Fruit fly (Drosophila melanogaster) whole organism, wandering third instar larva: ENCODE data around the gene ndl.

Experiments used
- Abd-B ChIP-seq: fragments of >200 bp; optimal IDR thresholded peaks from 2 replicates; lab custom pipeline; 2017; ENCODE audit warnings: missing biosample characterization, missing genetic modification characterization
- CG32264 ChIP-seq: fragments of 200-800 bp; sonication (Bioruptor generic); optimal IDR thresholded peaks from 2 replicates; lab custom pipeline; 2016; ENCODE audit warnings: missing biosample characterization, missing genetic modification characterization
- CG9705 ChIP-seq: fragments of 200-800 bp; sonication (Bioruptor generic); optimal IDR thresholded peaks from 2 replicates; lab custom pipeline; 2018; ENCODE audit warnings: missing biosample characterization, mild to moderate bottlenecking, missing genetic modification characterization
- CrebA ChIP-seq: fragments of 200-800 bp; sonication (Bioruptor generic); optimal IDR thresholded peaks from 2 replicates; lab custom pipeline; 2016; ENCODE audit warnings: missing biosample characterization, mild to moderate bottlenecking, missing genetic modification characterization, borderline replicate concordance
- Dfd ChIP-seq: fragments of >200 bp; optimal IDR thresholded peaks from 2 replicates; lab custom pipeline; 2017; ENCODE audit warnings: missing biosample characterization, missing genetic modification characterization
- Dif ChIP-seq: fragments of 200-275, 200-300 bp; sonication (Bioruptor generic); optimal IDR thresholded peaks from 2 replicates; lab custom pipeline; 2018; ENCODE audit warnings: missing biosample characterization, missing genetic modification characterization; ENCODE audit not compliant: partially characterized antibody
- GATAd ChIP-seq: sonication (Bioruptor generic); optimal IDR thresholded peaks from 2 replicates; lab custom pipeline; 2016; ENCODE audit warnings: missing biosample characterization, missing genetic modification characterization
- HLH106 ChIP-seq: fragments of 200-800 bp; optimal IDR thresholded peaks from 3 replicates; lab custom pipeline; 2019; ENCODE audit warnings: missing biosample characterization, mild to moderate bottlenecking, missing genetic modification characterization, moderate library complexity
- Hnf4 ChIP-seq: fragments of 200-800 bp; sonication (Bioruptor generic); optimal IDR thresholded peaks from 2 replicates; lab custom pipeline; 2016; ENCODE audit warnings: missing biosample characterization, mild to moderate bottlenecking, missing genetic modification characterization
- Hr78 ChIP-seq: fragments of >200 bp; optimal IDR thresholded peaks from 2 replicates; lab custom pipeline; 2017; ENCODE audit warnings: missing biosample characterization, missing genetic modification characterization
- Hr83 ChIP-seq: fragments of 200-300 bp; sonication (Bioruptor generic); optimal IDR thresholded peaks from 2 replicates; lab custom pipeline; 2016; ENCODE audit warnings: missing biosample characterization, mild to moderate bottlenecking, missing genetic modification characterization, moderate library complexity; ENCODE audit not compliant: poor library complexity, severe bottlenecking
- Jra ChIP-seq: sonication (Bioruptor generic); optimal IDR thresholded peaks from 2 replicates; lab custom pipeline; 2016; ENCODE audit warnings: missing biosample characterization, missing genetic modification characterization
- Mio ChIP-seq: sonication (Bioruptor generic); optimal IDR thresholded peaks from 2 replicates; lab custom pipeline; 2016; ENCODE audit warnings: missing biosample characterization, missing genetic modification characterization
- Myc ChIP-seq: fragments of >200 bp; optimal IDR thresholded peaks from 2 replicates; lab custom pipeline; 2017
- N ChIP-seq: fragments of >200 bp; optimal IDR thresholded peaks from 2 replicates; lab custom pipeline; 2018; ENCODE audit warnings: missing biosample characterization, missing external identifiers, missing genetic modification characterization
- OdsH ChIP-seq: fragments of 200-800 bp; sonication (Bioruptor generic); optimal IDR thresholded peaks from 2 replicates; lab custom pipeline; 2016; ENCODE audit warnings: missing biosample characterization, mild to moderate bottlenecking, missing genetic modification characterization
- Rel ChIP-seq, 2 experiments: fragments of 200-800 bp; sonication (Bioruptor generic) in 1 of 2; optimal IDR thresholded peaks; 2 replicates in 1 of 2; 3 replicates in 1 of 2; lab custom pipeline; 2016 to 2019; ENCODE audit warnings: mild to moderate bottlenecking in 2 of 2, missing biosample characterization in 2 of 2, missing genetic modification characterization in 2 of 2, moderate library complexity in 1 of 2
- Sp1 ChIP-seq: fragments of 200-800 bp; sonication (Bioruptor generic); optimal IDR thresholded peaks from 3 replicates; lab custom pipeline; 2019; ENCODE audit warnings: missing biosample characterization, mild to moderate bottlenecking, missing genetic modification characterization, moderate library complexity
- Vsx2 ChIP-seq: fragments of 200-300, 225-300 bp; sonication (Bioruptor generic); optimal IDR thresholded peaks from 2 replicates; lab custom pipeline; 2018; ENCODE audit warnings: missing biosample characterization, missing genetic modification characterization; ENCODE audit not compliant: partially characterized antibody
- br ChIP-seq: fragments of 200-800 bp; sonication (Bioruptor generic); optimal IDR thresholded peaks from 2 replicates; lab custom pipeline; 2016; ENCODE audit warnings: missing biosample characterization, missing genetic modification characterization
- brk ChIP-seq: fragments of 200-800 bp; sonication (Bioruptor generic); optimal IDR thresholded peaks from 2 replicates; lab custom pipeline; 2016; ENCODE audit warnings: missing biosample characterization, mild to moderate bottlenecking, missing genetic modification characterization
- dl ChIP-seq, 2 experiments: fragments of 175-275, 200-275 bp in 1 of 2; fragments of 200-275 bp in 1 of 2; sonication (Bioruptor generic); optimal IDR thresholded peaks; lab custom pipeline; 2018; ENCODE audit warnings: mild to moderate bottlenecking in 2 of 2, missing biosample characterization in 2 of 2, missing genetic modification characterization in 2 of 2, moderate library complexity in 2 of 2; ENCODE audit not compliant: partially characterized antibody in 2 of 2, insufficient read depth in 1 of 2
- dmrt93B ChIP-seq: fragments of 200-800 bp; sonication (Bioruptor generic); optimal IDR thresholded peaks from 2 replicates; lab custom pipeline; 2018; ENCODE audit warnings: missing biosample characterization, mild to moderate bottlenecking, missing genetic modification characterization
- dsf ChIP-seq: sonication (Bioruptor generic); optimal IDR thresholded peaks from 2 replicates; lab custom pipeline; 2016; ENCODE audit warnings: missing biosample characterization, missing genetic modification characterization, borderline replicate concordance
- ey ChIP-seq: fragments of 200-800 bp; sonication (Bioruptor generic); optimal IDR thresholded peaks from 2 replicates; lab custom pipeline; 2016; ENCODE audit warnings: missing biosample characterization, missing genetic modification characterization
- foxo ChIP-seq, 2 experiments: fragments of 200-800 bp; sonication (Bioruptor generic); optimal IDR thresholded peaks; 2 replicates in 1 of 2; 3 replicates in 1 of 2; lab custom pipeline; 2016 to 2017; ENCODE audit warnings: missing biosample characterization in 2 of 2, missing genetic modification characterization in 2 of 2
- fru ChIP-seq: fragments of 200-800 bp; sonication (Bioruptor generic); optimal IDR thresholded peaks from 3 replicates; lab custom pipeline; 2016; ENCODE audit warnings: missing biosample characterization, mild to moderate bottlenecking, missing genetic modification characterization
- h ChIP-seq: fragments of 200-800 bp; sonication (Bioruptor generic); optimal IDR thresholded peaks from 3 replicates; lab custom pipeline; 2016; ENCODE audit warnings: missing biosample characterization, mild to moderate bottlenecking, missing genetic modification characterization
- jim ChIP-seq: fragments of 175-275, 200-325 bp; sonication (Bioruptor generic); optimal IDR thresholded peaks from 2 replicates; lab custom pipeline; 2016; ENCODE audit warnings: missing biosample characterization, mild to moderate bottlenecking, missing genetic modification characterization
- lola ChIP-seq: fragments of >200 bp; optimal IDR thresholded peaks from 2 replicates; lab custom pipeline; 2017; ENCODE audit warnings: missing biosample characterization, missing genetic modification characterization
- pan ChIP-seq: fragments of >200 bp; optimal IDR thresholded peaks from 2 replicates; lab custom pipeline; 2017
- psq ChIP-seq: fragments of 200-800 bp; sonication (Bioruptor generic); optimal IDR thresholded peaks from 3 replicates; lab custom pipeline; 2017; ENCODE audit warnings: missing biosample characterization, mild to moderate bottlenecking, missing genetic modification characterization, moderate library complexity
- rgr ChIP-seq: fragments of 200-800 bp; sonication (Bioruptor generic); optimal IDR thresholded peaks from 3 replicates; lab custom pipeline; 2016; ENCODE audit warnings: missing biosample characterization, mild to moderate bottlenecking, missing genetic modification characterization
- sage ChIP-seq: fragments of 200-800 bp; sonication (Bioruptor generic); optimal IDR thresholded peaks from 2 replicates; lab custom pipeline; 2016; ENCODE audit warnings: missing biosample characterization, mild to moderate bottlenecking, missing genetic modification characterization
- sv ChIP-seq: fragments of 200-800 bp; sonication (Bioruptor generic); optimal IDR thresholded peaks from 3 replicates; lab custom pipeline; 2016; ENCODE audit warnings: missing biosample characterization, missing genetic modification characterization
- tai ChIP-seq: sonication (Bioruptor generic); optimal IDR thresholded peaks from 2 replicates; lab custom pipeline; 2016; ENCODE audit warnings: missing biosample characterization, missing genetic modification characterization
- usp ChIP-seq: fragments of >200 bp; optimal IDR thresholded peaks from 2 replicates; lab custom pipeline; 2017; ENCODE audit warnings: missing biosample characterization, missing genetic modification characterization
- woc ChIP-seq: sonication (Bioruptor generic); optimal IDR thresholded peaks from 2 replicates; lab custom pipeline; 2016; ENCODE audit warnings: missing biosample characterization, mild to moderate bottlenecking, missing genetic modification characterization

Gene ndl

dm6 chr3L:6552968-6553402, 50.2 kb downstream of the ndl start:
- TF ChIP-seq Hr78 (GFP tag; lab: Kevin White, UChicago) (no peak), Dfd (GFP tag; lab: Kevin White, UChicago) (peak; percentile 73), lola (GFP tag; lab: Kevin White, UChicago) (no peak), GATAd (GFP tag; lab: Kevin White, UChicago) (peak; percentile 82), OdsH (GFP tag; lab: Kevin White, UChicago) (peak; percentile 94), rgr (peak; percentile 96), psq (peak; percentile 90), pan (lab: Kevin White, UChicago) (no peak), Myc (lab: Kevin White, UChicago) (no peak), CG32264 (GFP tag; lab: Kevin White, UChicago) (peak; percentile 68), sage (peak; percentile 64), Vsx2 (GFP tag; lab: Kevin White, UChicago) (no peak), Mio (GFP tag; lab: Kevin White, UChicago) (peak; percentile 52), sv (GFP tag; lab: Kevin White, UChicago) (peak; percentile 83), dmrt93B (peak; percentile 84), CrebA (GFP tag; lab: Kevin White, UChicago) (no peak), h (peak; percentile 96), brk (GFP tag; lab: Kevin White, UChicago) (peak; percentile 94), Hr83 (GFP tag; lab: Kevin White, UChicago) (peak; percentile 54), Dif (GFP tag; lab: Kevin White, UChicago) (no peak), br (GFP tag; lab: Kevin White, UChicago) (peak; percentile 96), dl (GFP tag; optimal IDR thresholded peaks at IDR 0.05; lab: Kevin White, UChicago; ENCODE audit: insufficient read depth in 1 of 2, partially characterized antibody in 2 of 2) (no peak), tai (GFP tag; lab: Kevin White, UChicago) (peak; percentile 94), Sp1 (GFP tag; lab: Kevin White, UChicago) (peak; percentile 92), Hnf4 (peak; percentile 95), jim (GFP tag; lab: Kevin White, UChicago) (no peak), ey (GFP tag; lab: Kevin White, UChicago) (peak; percentile 95), usp (GFP tag; lab: Kevin White, UChicago) (no peak), Abd-B (GFP tag; lab: Kevin White, UChicago) (no peak), N (GFP tag; lab: Kevin White, UChicago) (no peak), dsf (peak; percentile 70), HLH106 (peak; percentile 94), fru (peak; percentile 93), woc (GFP tag; lab: Kevin White, UChicago) (peak; percentile 80), CG9705 (GFP tag; lab: Kevin White, UChicago) (peak; percentile 89), Rel (GFP tag; optimal IDR thresholded peaks at IDR 0.05; lab: Kevin White, UChicago) (peak; percentile 16), Rel (tag; optimal IDR thresholded peaks at IDR 0.05; lab: Kevin White, UChicago) (peak; percentile 79), Jra (GFP tag; lab: Kevin White, UChicago) (peak; percentile 92), foxo (GFP tag; optimal IDR thresholded peaks at IDR 0.05; lab: Kevin White, UChicago) (peak; percentile 60 to 92)

dm6 chr3L:6552420-6552819, 50.7 kb downstream of the ndl start:
- TF ChIP-seq dl (GFP tag; optimal IDR thresholded peaks at IDR 0.05; lab: Kevin White, UChicago; ENCODE audit: insufficient read depth in 1 of 2, partially characterized antibody in 2 of 2) (no peak), pan (lab: Kevin White, UChicago) (no peak), psq (no peak)

DNA sequence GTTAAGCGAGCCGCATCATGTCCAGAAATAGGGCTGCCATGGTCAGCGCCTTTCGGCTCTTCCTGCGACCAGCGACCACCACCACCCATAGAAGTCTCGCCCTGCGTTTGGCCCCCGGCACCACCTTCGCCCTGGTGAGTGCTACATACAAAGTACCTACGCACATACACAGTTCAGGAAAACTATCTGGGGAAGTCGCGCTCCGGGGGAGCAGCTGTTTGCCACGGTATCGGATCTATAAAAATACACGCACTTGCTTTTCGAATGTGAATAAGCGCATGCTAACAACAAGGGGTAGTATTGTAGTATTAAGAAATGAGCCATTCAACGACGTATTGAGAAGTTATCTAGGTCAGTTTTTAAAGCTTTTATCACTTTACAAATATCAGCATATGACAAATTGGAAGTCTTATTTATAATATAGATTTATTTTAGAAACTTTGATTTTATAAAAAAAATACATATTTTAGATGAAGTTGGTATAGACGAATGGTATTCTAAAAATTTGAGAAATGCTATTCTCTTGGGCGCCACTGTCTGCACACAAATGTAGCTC, 51.3 kb downstream of the ndl start:
- TF ChIP-seq Hr83 (GFP tag; lab: Kevin White, UChicago): no peak
- no peak for TF ChIP-seq dsf
- TF ChIP-seq Myc (lab: Kevin White, UChicago): no peak
- no peak for TF ChIP-seq dl (GFP tag; optimal IDR thresholded peaks at IDR 0.05; lab: Kevin White, UChicago; ENCODE audit: insufficient read depth in 1 of 2, partially characterized antibody in 2 of 2)
- TF ChIP-seq tai (GFP tag; lab: Kevin White, UChicago): peak; percentile 16
- TF ChIP-seq OdsH (GFP tag; lab: Kevin White, UChicago): peak; percentile 45
- peak in 1 of 2 experiments; percentile 45 for TF ChIP-seq foxo (GFP tag; optimal IDR thresholded peaks at IDR 0.05; lab: Kevin White, UChicago)
- peak; percentile 12 for TF ChIP-seq ey (GFP tag; lab: Kevin White, UChicago)
- TF ChIP-seq HLH106: peak; percentile 43
- peak; percentile 45 for TF ChIP-seq Sp1 (GFP tag; lab: Kevin White, UChicago)
- peak; percentile 35 for TF ChIP-seq dmrt93B
- no peak for TF ChIP-seq br (GFP tag; lab: Kevin White, UChicago)
- TF ChIP-seq Rel (GFP tag; optimal IDR thresholded peaks at IDR 0.05; lab: Kevin White, UChicago): no peak
- TF ChIP-seq Rel (tag; optimal IDR thresholded peaks at IDR 0.05; lab: Kevin White, UChicago): no peak
- TF ChIP-seq Dfd (GFP tag; lab: Kevin White, UChicago): no peak
- TF ChIP-seq Vsx2 (GFP tag; lab: Kevin White, UChicago): no peak
- no peak for TF ChIP-seq brk (GFP tag; lab: Kevin White, UChicago)
- TF ChIP-seq woc (GFP tag; lab: Kevin White, UChicago): no peak
- no peak for TF ChIP-seq jim (GFP tag; lab: Kevin White, UChicago)
- no peak for TF ChIP-seq usp (GFP tag; lab: Kevin White, UChicago)
- no peak for TF ChIP-seq pan (lab: Kevin White, UChicago)
- no peak for TF ChIP-seq Abd-B (GFP tag; lab: Kevin White, UChicago)
- TF ChIP-seq Hnf4: peak; percentile 24
- TF ChIP-seq h: peak; percentile 38
- no peak for TF ChIP-seq Mio (GFP tag; lab: Kevin White, UChicago)
- no peak for TF ChIP-seq lola (GFP tag; lab: Kevin White, UChicago)
- no peak for TF ChIP-seq sv (GFP tag; lab: Kevin White, UChicago)
- peak; percentile 47 for TF ChIP-seq rgr
- peak; percentile 15 for TF ChIP-seq fru
- TF ChIP-seq CrebA (GFP tag; lab: Kevin White, UChicago): no peak
- TF ChIP-seq sage: peak; percentile 7
- no peak for TF ChIP-seq Jra (GFP tag; lab: Kevin White, UChicago)
- no peak for TF ChIP-seq CG32264 (GFP tag; lab: Kevin White, UChicago)
- no peak for TF ChIP-seq N (GFP tag; lab: Kevin White, UChicago)
- TF ChIP-seq Hr78 (GFP tag; lab: Kevin White, UChicago): no peak
